Worm (Caenorhabditis elegans) whole organism, L3 larva: ENCODE measurements around the gene F16B12.6.
A peak's percentile ranks its signal among the peaks of the same experiment; 100 is the strongest.

Source experiments
- R02D3.7 ChIP-seq: fragments of 150-350 bp; optimal IDR thresholded peaks from 2 replicates; lab custom pipeline; 2014; ENCODE audit warnings: missing biosample characterization, missing genetic modification characterization
- ZK546.5 ChIP-seq: sonication (generic microtip); optimal IDR thresholded peaks from 2 replicates; lab custom pipeline; 2017; ENCODE audit warnings: missing biosample characterization, missing genetic modification characterization
- aly-2 ChIP-seq: fragments of 150-350 bp; optimal IDR thresholded peaks from 2 replicates; lab custom pipeline; 2014; ENCODE audit warnings: missing biosample characterization, missing genetic modification characterization
- ama-1 ChIP-seq: fragments of 150-350 bp; optimal IDR thresholded peaks from 2 replicates; lab custom pipeline; 2018
- ceh-16 ChIP-seq: sonication (generic microtip); optimal IDR thresholded peaks from 2 replicates; lab custom pipeline; 2017; ENCODE audit warnings: missing biosample characterization, missing genetic modification characterization
- ceh-28 ChIP-seq: fragments of 150-350 bp; optimal IDR thresholded peaks from 2 replicates; lab custom pipeline; 2014; ENCODE audit warnings: missing biosample characterization, missing genetic modification reagents, missing genetic modification characterization
- ceh-82 ChIP-seq: fragments of 150-350 bp; optimal IDR thresholded peaks from 2 replicates; lab custom pipeline; 2014; ENCODE audit warnings: missing biosample characterization, missing genetic modification characterization
- ceh-9 ChIP-seq: sonication (generic microtip); optimal IDR thresholded peaks from 2 replicates; lab custom pipeline; 2018; ENCODE audit warnings: missing biosample characterization, missing genetic modification characterization
- daf-12 ChIP-seq: fragments of 150-350 bp; optimal IDR thresholded peaks from 2 replicates; lab custom pipeline; 2014; ENCODE audit warnings: missing biosample characterization, missing genetic modification reagents, missing genetic modification characterization
- egl-27 ChIP-seq: sonication (generic microtip); optimal IDR thresholded peaks from 4 replicates; lab custom pipeline; 2017; ENCODE audit warnings: missing biosample characterization, missing genetic modification reagents, missing genetic modification characterization
- egl-5 ChIP-seq: fragments of 150-350 bp; optimal IDR thresholded peaks from 2 replicates; lab custom pipeline; 2017; ENCODE audit warnings: missing biosample characterization, missing genetic modification reagents, missing genetic modification characterization, inconsistent platforms
- elt-1 ChIP-seq: fragments of 150-350 bp; optimal IDR thresholded peaks from 2 replicates; lab custom pipeline; 2014; ENCODE audit warnings: missing biosample characterization, missing genetic modification characterization
- elt-2 ChIP-seq: sonication (generic microtip); optimal IDR thresholded peaks from 2 replicates; lab custom pipeline; 2016; ENCODE audit warnings: missing genetic modification reagents, mild to moderate bottlenecking, missing genetic modification characterization, missing compliant biosample characterization
- elt-3 ChIP-seq, 3 experiments: fragments of 150-350 bp in 1 of 3; sonication (generic microtip) in 2 of 3; optimal IDR thresholded peaks; 2 replicates in 2 of 3; 4 replicates in 1 of 3; lab custom pipeline; 2014 to 2017; ENCODE audit warnings: missing biosample characterization in 3 of 3, missing genetic modification characterization in 3 of 3
- eor-1 ChIP-seq, 2 experiments: fragments of 150-350 bp; optimal IDR thresholded peaks; 2 replicates each; lab custom pipeline; 2014 to 2018; ENCODE audit warnings: missing biosample characterization in 2 of 2, missing genetic modification characterization in 2 of 2
- fkh-2 ChIP-seq: fragments of 150-350 bp; optimal IDR thresholded peaks from 2 replicates; lab custom pipeline; 2014; ENCODE audit warnings: missing biosample characterization, missing genetic modification reagents, missing genetic modification characterization
- fos-1 ChIP-seq: fragments of 150-350 bp; optimal IDR thresholded peaks from 2 replicates; lab custom pipeline; 2014; ENCODE audit warnings: missing biosample characterization, missing genetic modification characterization
- hmg-11 ChIP-seq: sonication (generic microtip); optimal IDR thresholded peaks from 2 replicates; lab custom pipeline; 2016; ENCODE audit warnings: missing genetic modification characterization, missing compliant biosample characterization
- jun-1 ChIP-seq: fragments of 150-350 bp; optimal IDR thresholded peaks from 2 replicates; lab custom pipeline; 2014; ENCODE audit warnings: missing biosample characterization, missing genetic modification reagents, missing genetic modification characterization
- lin-15B ChIP-seq: fragments of 150-350 bp; optimal IDR thresholded peaks from 2 replicates; lab custom pipeline; 2014; ENCODE audit warnings: missing biosample characterization, missing genetic modification characterization
- lin-39 ChIP-seq: fragments of 150-350 bp; optimal IDR thresholded peaks from 2 replicates; lab custom pipeline; 2018; ENCODE audit warnings: missing biosample characterization, missing genetic modification reagents, missing genetic modification characterization
- lsy-12 ChIP-seq: sonication (generic microtip); optimal IDR thresholded peaks from 2 replicates; lab custom pipeline; 2016; ENCODE audit warnings: mild to moderate bottlenecking, missing genetic modification characterization, missing compliant biosample characterization
- mdl-1 ChIP-seq: fragments of 150-350 bp; optimal IDR thresholded peaks from 2 replicates; lab custom pipeline; 2014; ENCODE audit warnings: missing biosample characterization, missing genetic modification characterization
- nhr-11 ChIP-seq: fragments of 150-350 bp; optimal IDR thresholded peaks from 2 replicates; lab custom pipeline; 2014; ENCODE audit warnings: missing biosample characterization, missing genetic modification characterization
- nhr-12 ChIP-seq: fragments of 150-350 bp; optimal IDR thresholded peaks from 2 replicates; lab custom pipeline; 2014; ENCODE audit warnings: missing biosample characterization, missing genetic modification characterization
- nhr-23 ChIP-seq: fragments of 150-350 bp; optimal IDR thresholded peaks from 2 replicates; lab custom pipeline; 2014; ENCODE audit warnings: missing biosample characterization, missing genetic modification reagents, missing genetic modification characterization
- nhr-237 ChIP-seq: fragments of 150-350 bp; optimal IDR thresholded peaks from 2 replicates; lab custom pipeline; 2014; ENCODE audit warnings: missing biosample characterization, missing genetic modification characterization
- nhr-25 ChIP-seq: sonication (generic microtip); optimal IDR thresholded peaks from 2 replicates; lab custom pipeline; 2017; ENCODE audit warnings: missing biosample characterization, missing genetic modification characterization
- nhr-28 ChIP-seq: fragments of 150-350 bp; optimal IDR thresholded peaks from 2 replicates; lab custom pipeline; 2014; ENCODE audit warnings: missing biosample characterization, missing genetic modification characterization
- nhr-43 ChIP-seq: sonication (generic microtip); optimal IDR thresholded peaks from 2 replicates; lab custom pipeline; 2016; ENCODE audit warnings: mild to moderate bottlenecking, missing genetic modification characterization, missing compliant biosample characterization; ENCODE audit not compliant: poor library complexity, severe bottlenecking
- nhr-67 ChIP-seq: fragments of 150-350 bp; optimal IDR thresholded peaks from 2 replicates; lab custom pipeline; 2014; ENCODE audit warnings: missing biosample characterization, missing genetic modification characterization
- nhr-76 ChIP-seq: fragments of 150-350 bp; sonication (generic microtip); optimal IDR thresholded peaks from 5 replicates; lab custom pipeline; 2014; ENCODE audit warnings: missing biosample characterization, missing genetic modification characterization
- pqm-1 ChIP-seq: fragments of 150-350 bp; optimal IDR thresholded peaks from 2 replicates; lab custom pipeline; 2017; ENCODE audit warnings: missing biosample characterization, missing genetic modification characterization, inconsistent platforms
- sea-2 ChIP-seq: fragments of 150-350 bp; sonication (generic microtip); optimal IDR thresholded peaks from 4 replicates; lab custom pipeline; 2014; ENCODE audit warnings: missing biosample characterization, missing genetic modification reagents, missing genetic modification characterization
- tbx-2 ChIP-seq: sonication (generic microtip); optimal IDR thresholded peaks from 2 replicates; lab custom pipeline; 2016; ENCODE audit warnings: mild to moderate bottlenecking, missing genetic modification characterization, missing compliant biosample characterization
- unc-39 ChIP-seq: sonication (generic microtip); optimal IDR thresholded peaks from 4 replicates; lab custom pipeline; 2017; ENCODE audit warnings: missing biosample characterization, missing genetic modification characterization
- unc-62 ChIP-seq: fragments of 150-350 bp; sonication (generic microtip); optimal IDR thresholded peaks from 4 replicates; lab custom pipeline; 2014; ENCODE audit warnings: missing biosample characterization, missing genetic modification reagents, missing genetic modification characterization
- zag-1 ChIP-seq: fragments of 150-350 bp; optimal IDR thresholded peaks from 2 replicates; lab custom pipeline; 2014; ENCODE audit warnings: missing biosample characterization, missing genetic modification characterization
- ztf-11 ChIP-seq: fragments of 150-350 bp; optimal IDR thresholded peaks from 2 replicates; lab custom pipeline; 2014; ENCODE audit warnings: missing biosample characterization, missing genetic modification characterization

The F16B12.6 gene

ce11 chrX:14053754-14054153 is 48.4 kb upstream of the F16B12.6 start:
- TF ChIP-seq hmg-11 (tag; lab: Kevin White, UChicago): no peak

- TF ChIP-seq ztf-11 (tag; lab: Kevin White, UChicago): no peak
- no peak for TF ChIP-seq hmg-11 (tag; lab: Kevin White, UChicago)
- TF ChIP-seq lin-15B (tag; lab: Kevin White, UChicago): no peak
- TF ChIP-seq nhr-11: no peak
- no peak for TF ChIP-seq fos-1 (tag; lab: Kevin White, UChicago)
- no peak for TF ChIP-seq nhr-23 (tag; lab: Kevin White, UChicago)
- no peak for TF ChIP-seq nhr-237 (tag; lab: Kevin White, UChicago)
- no peak for TF ChIP-seq nhr-12
- TF ChIP-seq pqm-1: no peak
- TF ChIP-seq lin-39 (tag; lab: Kevin White, UChicago): no peak
- no peak for TF ChIP-seq elt-3 (tag; optimal IDR thresholded peaks at IDR 0.05; lab: Kevin White, UChicago)
- TF ChIP-seq unc-62 (GFP tag; lab: Kevin White, UChicago): no peak
- no peak for TF ChIP-seq jun-1 (tag; lab: Kevin White, UChicago)
- TF ChIP-seq tbx-2 (tag; lab: Kevin White, UChicago): no peak
- TF ChIP-seq unc-39 (tag; lab: Kevin White, UChicago): no peak
- TF ChIP-seq egl-27 (tag; lab: Kevin White, UChicago): no peak
- no peak for TF ChIP-seq egl-5 (tag; lab: Kevin White, UChicago)
- TF ChIP-seq aly-2 (tag; lab: Kevin White, UChicago): no peak
- no peak for TF ChIP-seq nhr-28 (tag; lab: Kevin White, UChicago)
These were observed 47.3 kb upstream of the F16B12.6 start for ce11 chrX:14054799-14055198.

ce11 chrX:14055715-14056114 is 46.4 kb upstream of the F16B12.6 start:
- TF ChIP-seq nhr-43 (tag; lab: Kevin White, UChicago) (no peak), egl-27 (tag; lab: Kevin White, UChicago) (no peak), R02D3.7 (tag; lab: Kevin White, UChicago) (no peak), jun-1 (tag; lab: Kevin White, UChicago) (no peak), nhr-237 (tag; lab: Kevin White, UChicago) (no peak), nhr-12 (no peak), lin-15B (tag; lab: Kevin White, UChicago) (no peak), aly-2 (tag; lab: Kevin White, UChicago) (no peak), nhr-23 (tag; lab: Kevin White, UChicago) (no peak), ceh-16 (no peak), elt-2 (tag; lab: Kevin White, UChicago) (no peak), hmg-11 (tag; lab: Kevin White, UChicago) (no peak), fkh-2 (tag; lab: Kevin White, UChicago) (no peak)

ce11 chrX:14056527-14056926 is 45.6 kb upstream of the F16B12.6 start:
- no peak for TF ChIP-seq unc-62 (GFP tag; lab: Kevin White, UChicago)
- TF ChIP-seq sea-2: no peak
- peak; percentile 16 for TF ChIP-seq lin-39 (tag; lab: Kevin White, UChicago)
- peak; percentile 54 for TF ChIP-seq egl-5 (tag; lab: Kevin White, UChicago)
- TF ChIP-seq unc-39 (tag; lab: Kevin White, UChicago): no peak
- TF ChIP-seq nhr-23 (tag; lab: Kevin White, UChicago): no peak
- TF ChIP-seq tbx-2 (tag; lab: Kevin White, UChicago): no peak
- TF ChIP-seq ceh-28: no peak
- no peak for TF ChIP-seq elt-1 (tag; lab: Kevin White, UChicago)
- TF ChIP-seq, all 47 proteins: peak for 2

- TF ChIP-seq unc-39 (tag; lab: Kevin White, UChicago) (no peak), eor-1 (tag; optimal IDR thresholded peaks at IDR 0.05; lab: Kevin White, UChicago) (no peak), sea-2 (no peak), ceh-82 (no peak), nhr-67 (tag; lab: Kevin White, UChicago) (no peak), zag-1 (tag; lab: Kevin White, UChicago) (no peak)
These were observed 39.3 kb upstream of the F16B12.6 start for ce11 chrX:14062771-14063170.

- peak; percentile 51 for TF ChIP-seq egl-27 (tag; lab: Kevin White, UChicago)
- TF ChIP-seq elt-3 (tag; optimal IDR thresholded peaks at IDR 0.05; lab: Kevin White, UChicago): peak in 1 of 3 experiments; percentile 60
- TF ChIP-seq nhr-11: peak; percentile 72
- peak; percentile 72 for TF ChIP-seq elt-2 (tag; lab: Kevin White, UChicago)
- peak; percentile 44 for TF ChIP-seq mdl-1 (tag; lab: Kevin White, UChicago)
- TF ChIP-seq zag-1 (tag; lab: Kevin White, UChicago): no peak
- peak; percentile 87 for TF ChIP-seq tbx-2 (tag; lab: Kevin White, UChicago)
- peak; percentile 77 for TF ChIP-seq unc-62 (GFP tag; lab: Kevin White, UChicago)
- peak; percentile 89 for TF ChIP-seq lsy-12 (tag; lab: Kevin White, UChicago)
- no peak for TF ChIP-seq ztf-11 (tag; lab: Kevin White, UChicago)
- TF ChIP-seq nhr-43 (tag; lab: Kevin White, UChicago): peak; percentile 81
- TF ChIP-seq daf-12 (tag; lab: Kevin White, UChicago): no peak
- no peak for TF ChIP-seq ama-1 (lab: Kevin White, UChicago)
- TF ChIP-seq ceh-9 (tag; lab: Kevin White, UChicago): no peak
- peak; percentile 77 for TF ChIP-seq ceh-28
- peak; percentile 95 for TF ChIP-seq egl-5 (tag; lab: Kevin White, UChicago)
- TF ChIP-seq ZK546.5 (tag; lab: Kevin White, UChicago): no peak
- peak; percentile 87 for TF ChIP-seq nhr-25
- peak; percentile 33 for TF ChIP-seq lin-15B (tag; lab: Kevin White, UChicago)
- TF ChIP-seq nhr-28 (tag; lab: Kevin White, UChicago): no peak
- peak; percentile 53 for TF ChIP-seq pqm-1
- TF ChIP-seq nhr-76: peak; percentile 71
- peak; percentile 88 for TF ChIP-seq ceh-82
These were observed 38.3 kb upstream of the F16B12.6 start for ce11 chrX:14063830-14064229.
